3 fruit fly cellular contexts compared by ENCODE assay signal in genomic region chrX:8263236-8263635, dm6.
TF ChIP-seq lines count a peak whose summit lies in the region.

No protein-coding gene starts in this region.

- TF ChIP-seq CTCF in whole organism, embryonic (GFP tag; optimal IDR thresholded peaks at IDR 0.05; lab: Kevin White, UChicago), result no peak

TF ChIP-seq in whole organism, adult, 20 proteins besides CTCF, POLR2A, EP300 and RAD21:
- TF ChIP-seq bab1 (GFP tag; optimal IDR thresholded peaks at IDR 0.05; lab: Kevin White, UChicago) (peak; percentile 46), kay (GFP tag; lab: Kevin White, UChicago; ENCODE audit: borderline replicate concordance) (no peak), Hr96 (GFP tag; optimal IDR thresholded peaks at IDR 0.05; lab: Kevin White, UChicago) (no peak), Crg-1 (GFP tag; optimal IDR thresholded peaks at IDR 0.05; lab: Kevin White, UChicago) (no peak)

TF ChIP-seq in whole organism, embryonic, 481 proteins besides CTCF, POLR2A, EP300 and RAD21 (continues in another document):
- TF ChIP-seq ken (GFP tag; IDR thresholded peaks at IDR 0.05; lab: Robert Waterston, UW), result no peak
- TF ChIP-seq HLH4C (GFP tag; IDR thresholded peaks at IDR 0.05; lab: Robert Waterston, UW; ENCODE audit: partially characterized antibody), result no peak
- TF ChIP-seq cato (GFP tag; optimal IDR thresholded peaks at IDR 0.05; lab: Kevin White, UChicago; ENCODE audit: borderline replicate concordance), result no peak
- TF ChIP-seq CG17361 (GFP tag; IDR thresholded peaks at IDR 0.05; lab: Robert Waterston, UW), result peak; percentile 42; the same call in 1 of the 3 replicates
- no peak for TF ChIP-seq Dref (GFP tag; IDR thresholded peaks at IDR 0.05; lab: Robert Waterston, UW)
- TF ChIP-seq Xbp1 (GFP tag; optimal IDR thresholded peaks at IDR 0.05; lab: Kevin White, UChicago), result peak; percentile 1
- TF ChIP-seq Sry-β (GFP tag; optimal IDR thresholded peaks at IDR 0.05; lab: Kevin White, UChicago), result no peak
- no peak for TF ChIP-seq CG30020 (tag; optimal IDR thresholded peaks at IDR 0.05; lab: Kevin White, UChicago)
- TF ChIP-seq CG12071 (GFP tag; optimal IDR thresholded peaks at IDR 0.05; lab: Kevin White, UChicago), result no peak
- TF ChIP-seq ems (GFP tag; optimal IDR thresholded peaks at IDR 0.05; lab: Kevin White, UChicago), result no peak
- TF ChIP-seq sens (GFP tag; lab: Kevin White, UChicago), result no peak
- TF ChIP-seq NK7.1 (GFP tag; optimal IDR thresholded peaks at IDR 0.05; lab: Kevin White, UChicago), result no peak
- TF ChIP-seq CoRest (tag; optimal IDR thresholded peaks at IDR 0.05; lab: Kevin White, UChicago), result peak; percentile 29
- TF ChIP-seq Ptx1 (GFP tag; IDR thresholded peaks at IDR 0.05; lab: Robert Waterston, UW), result peak; percentile 45
- no peak for TF ChIP-seq mam (GFP tag; optimal IDR thresholded peaks at IDR 0.05; lab: Kevin White, UChicago)
- no peak for TF ChIP-seq Doc2 (GFP tag; IDR thresholded peaks at IDR 0.05; lab: Robert Waterston, UW)
- TF ChIP-seq pb (GFP tag; optimal IDR thresholded peaks at IDR 0.05; lab: Kevin White, UChicago), result no peak
- TF ChIP-seq CG13424 (tag; optimal IDR thresholded peaks at IDR 0.05; lab: Kevin White, UChicago), result peak; percentile 16
- TF ChIP-seq CG42726 (GFP tag; IDR thresholded peaks at IDR 0.05; lab: Robert Waterston, UW; ENCODE audit: partially characterized antibody), result no peak
- no peak for TF ChIP-seq Elba2 (GFP tag; optimal IDR thresholded peaks at IDR 0.05; lab: Kevin White, UChicago)
- peak; percentile 10; the same call in 1 of the 2 replicates for TF ChIP-seq CG3847 (GFP tag; IDR thresholded peaks at IDR 0.05; lab: Robert Waterston, UW)
- peak; percentile 44 for TF ChIP-seq CG2678 (tag; optimal IDR thresholded peaks at IDR 0.05; lab: Kevin White, UChicago)
- TF ChIP-seq B-H1 (GFP tag; IDR thresholded peaks at IDR 0.05; lab: Robert Waterston, UW), result no peak
- no peak for TF ChIP-seq Mrtf (GFP tag; IDR thresholded peaks at IDR 0.05; lab: Robert Waterston, UW)
- no peak for TF ChIP-seq vfl (GFP tag; optimal IDR thresholded peaks at IDR 0.05; lab: Kevin White, UChicago)
- TF ChIP-seq zfh1 (GFP tag; IDR thresholded peaks at IDR 0.05; lab: Robert Waterston, UW), result no peak
- no peak for TF ChIP-seq ewg (GFP tag; optimal IDR thresholded peaks at IDR 0.05; lab: Kevin White, UChicago)
- TF ChIP-seq CG18262 (tag; optimal IDR thresholded peaks at IDR 0.05; lab: Kevin White, UChicago), result peak; percentile 9
- peak; percentile 20 for TF ChIP-seq CG7839 (tag; optimal IDR thresholded peaks at IDR 0.05; lab: Kevin White, UChicago)
- TF ChIP-seq CG6689 (GFP tag; IDR thresholded peaks at IDR 0.05; lab: Robert Waterston, UW), result no peak
- TF ChIP-seq Adf1 (GFP tag; IDR thresholded peaks at IDR 0.05; lab: Robert Waterston, UW), result no peak
- no peak for TF ChIP-seq grn (GFP tag; optimal IDR thresholded peaks at IDR 0.05; lab: Kevin White, UChicago)
- no peak for TF ChIP-seq ttk (GFP tag; IDR thresholded peaks at IDR 0.05; lab: Robert Waterston, UW)
- peak; percentile 76 for TF ChIP-seq grau (tag; optimal IDR thresholded peaks at IDR 0.05; lab: Kevin White, UChicago)
- TF ChIP-seq PHDP (tag; optimal IDR thresholded peaks at IDR 0.05; lab: Kevin White, UChicago), result no peak
- no peak for TF ChIP-seq run (tag; optimal IDR thresholded peaks at IDR 0.05; lab: Kevin White, UChicago)
- TF ChIP-seq row (GFP tag; IDR thresholded peaks at IDR 0.05; lab: Robert Waterston, UW), result peak; percentile 54; the same call in 2 of the 3 replicates
- no peak for TF ChIP-seq tx (GFP tag; optimal IDR thresholded peaks at IDR 0.05; lab: Kevin White, UChicago)
- TF ChIP-seq CG11696 (GFP tag; IDR thresholded peaks at IDR 0.05; lab: Robert Waterston, UW), result no peak
- no peak for TF ChIP-seq CG6791 (GFP tag; IDR thresholded peaks at IDR 0.05; lab: Robert Waterston, UW; ENCODE audit: partially characterized antibody)
- no peak for TF ChIP-seq CG13287 (GFP tag; IDR thresholded peaks at IDR 0.05; lab: Robert Waterston, UW; ENCODE audit: partially characterized antibody)
- TF ChIP-seq CG9932 (GFP tag; IDR thresholded peaks at IDR 0.05; lab: Robert Waterston, UW), result peak; percentile 25; the same call in 1 of the 2 replicates
- no peak for TF ChIP-seq CG5245 (GFP tag; optimal IDR thresholded peaks at IDR 0.05; lab: Kevin White, UChicago)
- TF ChIP-seq hkb (optimal IDR thresholded peaks at IDR 0.05; lab: Kevin White, UChicago), result no peak
- no peak for TF ChIP-seq hkb (GFP tag; IDR thresholded peaks at IDR 0.05; lab: Robert Waterston, UW)

TF ChIP-seq in whole organism, prepupa, 60 proteins besides CTCF, POLR2A, EP300 and RAD21:
- no peak for TF ChIP-seq Ets21C (GFP tag; optimal IDR thresholded peaks at IDR 0.05; lab: Kevin White, UChicago)
- TF ChIP-seq CG10669 (GFP tag; optimal IDR thresholded peaks at IDR 0.05; lab: Kevin White, UChicago), result no peak
- no peak for TF ChIP-seq esn (GFP tag; optimal IDR thresholded peaks at IDR 0.05; lab: Kevin White, UChicago)
- peak; percentile 29 for TF ChIP-seq Hr4 (GFP tag; optimal IDR thresholded peaks at IDR 0.05; lab: Kevin White, UChicago)
- peak; percentile 16 for TF ChIP-seq Eip78C (GFP tag; lab: Kevin White, UChicago)
- peak; percentile 2 for TF ChIP-seq CG4318 (GFP tag; optimal IDR thresholded peaks at IDR 0.05; lab: Kevin White, UChicago)
- TF ChIP-seq net (GFP tag; optimal IDR thresholded peaks at IDR 0.05; lab: Kevin White, UChicago), result no peak
- no peak for TF ChIP-seq salr (GFP tag; optimal IDR thresholded peaks at IDR 0.05; lab: Kevin White, UChicago)
- TF ChIP-seq vri (GFP tag; optimal IDR thresholded peaks at IDR 0.05; lab: Kevin White, UChicago), result no peak
- no peak for TF ChIP-seq fd85E (GFP tag; optimal IDR thresholded peaks at IDR 0.05; lab: Kevin White, UChicago)
- TF ChIP-seq Smox (GFP tag; optimal IDR thresholded peaks at IDR 0.05; lab: Kevin White, UChicago), result no peak
- no peak for TF ChIP-seq Lpt (GFP tag; optimal IDR thresholded peaks at IDR 0.05; lab: Kevin White, UChicago)
- TF ChIP-seq Blimp-1 (GFP tag; optimal IDR thresholded peaks at IDR 0.05; lab: Kevin White, UChicago), result no peak
- TF ChIP-seq CG3032 (tag; optimal IDR thresholded peaks at IDR 0.05; lab: Kevin White, UChicago), result no peak
- TF ChIP-seq CG32006 (GFP tag; optimal IDR thresholded peaks at IDR 0.05; lab: Kevin White, UChicago), result peak; percentile 45
- no peak for TF ChIP-seq achi (GFP tag; optimal IDR thresholded peaks at IDR 0.05; lab: Kevin White, UChicago)
- no peak for TF ChIP-seq CG11762 (GFP tag; optimal IDR thresholded peaks at IDR 0.05; lab: Kevin White, UChicago; ENCODE audit: insufficient read depth)
- TF ChIP-seq CG9139 (GFP tag; optimal IDR thresholded peaks at IDR 0.05; lab: Kevin White, UChicago), result no peak
- TF ChIP-seq CG6792 (GFP tag; optimal IDR thresholded peaks at IDR 0.05; lab: Kevin White, UChicago), result no peak
- TF ChIP-seq Sox14 (GFP tag; optimal IDR thresholded peaks at IDR 0.05; lab: Kevin White, UChicago), result no peak
TF ChIP-seq in whole organism, prepupa: peak in this region for 4.
